Worm (Caenorhabditis elegans): ENCODE measurements around the gene srh-33.

DNA sequence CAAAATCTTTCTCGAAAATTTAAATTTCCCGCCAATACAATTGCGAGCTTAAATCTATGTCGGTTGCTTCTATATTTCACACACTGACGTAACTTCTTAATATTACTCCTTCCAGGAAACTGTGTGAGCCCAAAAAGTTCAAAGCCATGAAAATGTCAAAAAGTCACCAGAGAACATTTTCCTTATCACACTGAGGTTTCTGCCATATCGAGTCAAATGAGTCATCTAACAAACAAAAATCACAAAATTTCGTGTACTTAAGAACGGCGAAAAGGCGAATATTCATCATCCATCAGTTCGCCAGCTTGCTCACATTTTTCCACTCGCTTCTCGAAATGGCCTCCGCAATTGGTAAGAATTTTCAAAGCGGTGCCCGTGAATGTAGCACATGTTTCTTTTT lies 6.6 kb upstream of the srh-33 start, which contains the start of gene M02H5.8:
- no peak for TF ChIP-seq F33H1.4 (GFP tag; IDR thresholded peaks at IDR 0.05)
- TF ChIP-seq F57A8.1 (GFP tag; optimal IDR thresholded peaks at IDR 0.05) = no peak
- TF ChIP-seq B0336.3 (GFP tag; IDR thresholded peaks at IDR 0.05) = no peak
- TF ChIP-seq Y53G8AR.9 (GFP tag; conservative IDR thresholded peaks at IDR 0.05) = no peak
- TF ChIP-seq nhr-179 (tag; optimal IDR thresholded peaks at IDR 0.05) = no peak
- no peak for TF ChIP-seq attf-5 (GFP tag; optimal IDR thresholded peaks at IDR 0.05)
- no peak for TF ChIP-seq dpl-1 (GFP tag; optimal IDR thresholded peaks at IDR 0.05)

Measured in whole organism, young adult.